Worm (Caenorhabditis elegans) whole organism, L1 larva: Measurements from ENCODE around the gene H40L08.3.
A peak's percentile ranks its signal among the peaks of the same experiment; 100 is the strongest.

Source experiments
- C16A3.4 ChIP-seq: fragments of 150-350 bp; optimal IDR thresholded peaks from 2 replicates; lab custom pipeline; 2014; ENCODE audit warnings: missing biosample characterization, missing genetic modification characterization
- C34B4.2 ChIP-seq: sonication (generic microtip); optimal IDR thresholded peaks from 2 replicates; lab custom pipeline; 2017; ENCODE audit warnings: mild to moderate bottlenecking, missing genetic modification characterization, missing compliant biosample characterization
- Y116A8C.19 ChIP-seq: sonication (generic microtip); optimal IDR thresholded peaks from 2 replicates; lab custom pipeline; 2016; ENCODE audit warnings: missing compliant biosample characterization, missing genetic modification characterization, borderline replicate concordance
- blmp-1 ChIP-seq: fragments of 150-350 bp; optimal IDR thresholded peaks from 2 replicates; lab custom pipeline; 2014; ENCODE audit warnings: missing biosample characterization, missing genetic modification characterization
- ceh-82 ChIP-seq, 3 experiments: fragments of 150-350 bp in 1 of 3; sonication (generic microtip) in 2 of 3; optimal IDR thresholded peaks; 2 replicates each; lab custom pipeline; 2014 to 2017; ENCODE audit warnings: missing biosample characterization in 3 of 3, missing genetic modification characterization in 3 of 3
- efl-1 ChIP-seq, 4 experiments: fragments of 150-350 bp; optimal IDR thresholded peaks in 3 of 4; peaks in 1 of 4; 1 replicate in 1 of 4; 2 replicates in 3 of 4; lab custom pipeline; 2014; ENCODE audit warnings: missing biosample characterization in 2 of 4, missing genetic modification characterization in 2 of 4, missing genetic modification reagents in 2 of 4
- egl-13 ChIP-seq: sonication (generic microtip); optimal IDR thresholded peaks from 2 replicates; lab custom pipeline; 2016; ENCODE audit warnings: missing genotype, missing genetic modification reagents, missing genetic modification characterization, missing compliant biosample characterization
- elt-2 ChIP-seq: sonication (generic microtip); optimal IDR thresholded peaks from 2 replicates; lab custom pipeline; 2016; ENCODE audit warnings: missing genetic modification characterization, mild to moderate bottlenecking, inconsistent platforms, missing compliant biosample characterization, missing genetic modification reagents
- elt-3 ChIP-seq, 6 experiments: fragments of 150-350 bp in 1 of 6; sonication (generic microtip); optimal IDR thresholded peaks; 2 replicates each; lab custom pipeline; 2017 to 2018; ENCODE audit warnings: missing biosample characterization in 6 of 6, missing genetic modification characterization in 6 of 6, inconsistent platforms in 1 of 6
- fkh-8 ChIP-seq: sonication (generic microtip); optimal IDR thresholded peaks from 2 replicates; lab custom pipeline; 2016; ENCODE audit warnings: mild to moderate bottlenecking, missing genetic modification characterization, missing compliant biosample characterization
- fos-1 ChIP-seq: fragments of 150-350 bp; optimal IDR thresholded peaks from 2 replicates; lab custom pipeline; 2014; ENCODE audit warnings: missing biosample characterization, missing genetic modification characterization
- hlh-17 ChIP-seq: fragments of 200-800 bp; sonication (Bioruptor generic); optimal IDR thresholded peaks from 2 replicates; lab custom pipeline; 2018; ENCODE audit warnings: missing genetic modification characterization, mild to moderate bottlenecking, missing compliant biosample characterization, moderate library complexity, borderline replicate concordance
- isw-1 ChIP-seq: fragments of 200-800 bp; sonication (Bioruptor generic); IDR thresholded peaks from 2 replicates; pipeline ENCODE4 v1.3.6; 2022; ENCODE audit warnings: missing genetic modification characterization, missing compliant biosample characterization
- jun-1 ChIP-seq: fragments of 150-350 bp; optimal IDR thresholded peaks from 2 replicates; lab custom pipeline; 2014; ENCODE audit warnings: missing biosample characterization, missing genetic modification reagents, missing genetic modification characterization
- lin-14 ChIP-seq: fragments of 200-800 bp; sonication (Bioruptor generic); optimal IDR thresholded peaks from 2 replicates; lab custom pipeline; 2018; ENCODE audit warnings: mild to moderate bottlenecking, missing genetic modification characterization, moderate library complexity, missing compliant biosample characterization
- lin-39 ChIP-seq: fragments of 150-350 bp; optimal IDR thresholded peaks from 2 replicates; lab custom pipeline; 2014; ENCODE audit warnings: missing biosample characterization, missing genetic modification reagents, missing genetic modification characterization
- lir-3 ChIP-seq: sonication (generic microtip); optimal IDR thresholded peaks from 2 replicates; lab custom pipeline; 2016; ENCODE audit warnings: mild to moderate bottlenecking, missing genetic modification characterization, moderate library complexity, missing compliant biosample characterization; ENCODE audit not compliant: poor library complexity
- mep-1 ChIP-seq: fragments of 150-350 bp; optimal IDR thresholded peaks from 2 replicates; lab custom pipeline; 2014; ENCODE audit warnings: missing biosample characterization, missing genetic modification characterization
- nhr-11 ChIP-seq: fragments of 150-350 bp; optimal IDR thresholded peaks from 2 replicates; lab custom pipeline; 2014; ENCODE audit warnings: missing biosample characterization, missing genetic modification characterization
- nhr-20 ChIP-seq: sonication (generic microtip); optimal IDR thresholded peaks from 2 replicates; lab custom pipeline; 2016; ENCODE audit warnings: mild to moderate bottlenecking, missing genetic modification characterization, missing compliant biosample characterization
- nhr-237 ChIP-seq: fragments of 150-350 bp; optimal IDR thresholded peaks from 2 replicates; lab custom pipeline; 2014; ENCODE audit warnings: missing biosample characterization, missing genetic modification characterization
- nhr-28 ChIP-seq: fragments of 150-350 bp; optimal IDR thresholded peaks from 2 replicates; lab custom pipeline; 2014; ENCODE audit warnings: missing biosample characterization, missing genetic modification characterization
- nhr-47 ChIP-seq: sonication (generic microtip); optimal IDR thresholded peaks from 2 replicates; lab custom pipeline; 2016; ENCODE audit warnings: mild to moderate bottlenecking, missing genetic modification characterization, moderate library complexity, missing compliant biosample characterization
- nhr-71 ChIP-seq: sonication (generic microtip); optimal IDR thresholded peaks from 2 replicates; lab custom pipeline; 2016; ENCODE audit warnings: mild to moderate bottlenecking, missing genetic modification characterization, moderate library complexity, missing compliant biosample characterization
- nhr-85 ChIP-seq: sonication (generic microtip); peaks from one replicate; lab custom pipeline; 2016; ENCODE audit warnings: missing genetic modification characterization, inconsistent platforms, missing compliant biosample characterization
- pax-3 ChIP-seq: fragments of 200-800 bp; sonication (Bioruptor generic); optimal IDR thresholded peaks from 2 replicates; lab custom pipeline; 2018; ENCODE audit warnings: mild to moderate bottlenecking, missing genetic modification characterization, moderate library complexity, missing compliant biosample characterization
- pqm-1 ChIP-seq: sonication (generic microtip); optimal IDR thresholded peaks from 3 replicates; lab custom pipeline; 2017; ENCODE audit warnings: missing biosample characterization, missing genetic modification characterization
- rnt-1 ChIP-seq: sonication (generic microtip); optimal IDR thresholded peaks from 2 replicates; lab custom pipeline; 2016; ENCODE audit warnings: mild to moderate bottlenecking, missing genetic modification characterization, moderate library complexity, missing compliant biosample characterization
- skn-1 ChIP-seq: fragments of 150-350 bp; optimal IDR thresholded peaks from 2 replicates; lab custom pipeline; 2014; ENCODE audit warnings: missing biosample characterization, missing genetic modification characterization
- sptf-1 ChIP-seq: fragments of 150-350 bp; optimal IDR thresholded peaks from 2 replicates; lab custom pipeline; 2014; ENCODE audit warnings: missing biosample characterization, missing genetic modification characterization
- swsn-7 ChIP-seq: sonication (generic microtip); optimal IDR thresholded peaks from 2 replicates; lab custom pipeline; 2016; ENCODE audit warnings: missing genetic modification characterization, missing compliant biosample characterization
- tbx-2 ChIP-seq: sonication (generic microtip); optimal IDR thresholded peaks from 2 replicates; lab custom pipeline; 2016; ENCODE audit warnings: missing genetic modification characterization, missing compliant biosample characterization
- tlp-1 ChIP-seq: fragments of 150-350 bp; optimal IDR thresholded peaks from 2 replicates; lab custom pipeline; 2014; ENCODE audit warnings: missing biosample characterization, missing genetic modification characterization
- unc-86 ChIP-seq: sonication (generic microtip); optimal IDR thresholded peaks from 2 replicates; lab custom pipeline; 2016; ENCODE audit warnings: missing genetic modification characterization, missing compliant biosample characterization
- unc-98 ChIP-seq: fragments of 200-800 bp; sonication (Bioruptor generic); IDR thresholded peaks from 2 replicates; pipeline ENCODE4 v1.3.6; 2022; ENCODE audit warnings: missing genetic modification characterization, missing compliant biosample characterization
- xbp-1 ChIP-seq: sonication (generic microtip); optimal IDR thresholded peaks from 2 replicates; lab custom pipeline; 2016; ENCODE audit warnings: missing genetic modification characterization, missing compliant biosample characterization
- zip-4 ChIP-seq: fragments of 200-800 bp; sonication (Bioruptor generic); optimal IDR thresholded peaks from 2 replicates; lab custom pipeline; 2018; ENCODE audit warnings: mild to moderate bottlenecking, missing genetic modification characterization, moderate library complexity, missing compliant biosample characterization

H40L08.3 gene

DNA sequence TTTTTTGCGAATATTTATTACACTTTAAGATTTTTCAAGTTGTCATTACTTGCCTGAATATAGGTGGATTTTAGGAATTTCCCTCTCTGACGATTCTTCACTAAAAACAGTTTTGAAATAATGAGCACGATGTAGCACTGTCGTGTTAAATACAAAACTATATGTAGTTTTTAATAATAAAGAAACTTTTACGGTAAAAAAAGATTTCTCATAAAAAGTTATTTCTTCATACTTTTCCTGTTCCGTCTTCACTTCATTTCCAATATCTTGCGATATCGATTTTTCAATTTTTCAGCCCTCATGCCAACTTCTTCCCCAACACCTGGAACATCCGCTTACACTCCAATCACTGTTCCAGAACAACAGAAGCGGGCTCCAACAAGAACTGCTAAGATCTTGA, 23.5 kb downstream of the H40L08.3 start, which contains the start of gene H03G16.6:
Gene H03G16.6, plus strand, starts transcription at position 301 of the 400 bp plus-strand sequence.
- TF ChIP-seq elt-3 (tag; optimal IDR thresholded peaks at IDR 0.05; lab: Kevin White, UChicago) (no peak), tbx-2 (no peak), Y116A8C.19 (tag; lab: Kevin White, UChicago) (no peak), swsn-7 (tag; lab: Kevin White, UChicago) (no peak), nhr-237 (tag; lab: Kevin White, UChicago) (no peak), unc-86 (tag; lab: Kevin White, UChicago) (no peak), jun-1 (no peak), fkh-8 (tag; lab: Kevin White, UChicago) (no peak)

DNA sequence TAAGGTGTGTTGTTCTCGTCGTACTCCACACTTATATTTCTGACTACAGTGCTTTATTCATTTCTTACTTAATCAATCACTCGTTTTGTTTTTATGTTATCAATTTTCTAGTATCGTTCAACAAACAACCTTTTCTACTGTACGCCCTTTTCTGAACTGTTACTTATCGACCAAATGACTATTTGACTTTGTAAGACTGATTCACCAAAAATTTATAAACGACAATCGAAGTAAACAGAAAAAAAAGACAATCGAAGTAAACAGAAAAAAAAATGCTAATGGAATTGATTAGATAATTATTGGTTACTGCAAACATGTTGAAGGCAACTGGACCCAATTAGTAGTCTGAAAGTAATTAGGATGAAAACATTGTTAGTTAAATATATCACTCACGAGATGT, 25.9 kb downstream of the H40L08.3 start:
- TF ChIP-seq tlp-1 (tag; lab: Kevin White, UChicago) (no peak), ceh-82 (tag; optimal IDR thresholded peaks at IDR 0.05; lab: Kevin White, UChicago) (no peak), unc-98 (GFP tag; lab: Robert Waterston, UW) (no peak), nhr-47 (tag; lab: Kevin White, UChicago) (no peak), nhr-11 (tag; lab: Kevin White, UChicago) (no peak), sptf-1 (no peak), elt-2 (tag; lab: Kevin White, UChicago) (no peak), egl-13 (tag; lab: Kevin White, UChicago) (no peak), pax-3 (no peak)
- TF ChIP-seq, all 84 proteins: peak for 0

- TF ChIP-seq jun-1, result no peak
- TF ChIP-seq zip-4 (GFP tag; lab: Kevin White, UChicago), result no peak
- TF ChIP-seq C34B4.2 (tag; lab: Kevin White, UChicago), result no peak
- TF ChIP-seq C16A3.4 (tag; lab: Kevin White, UChicago), result no peak
- TF ChIP-seq, all 84 proteins: peak for 0
These were observed 28.4 kb downstream of the H40L08.3 start for ce11 chrX:15047541-15047940.

DNA sequence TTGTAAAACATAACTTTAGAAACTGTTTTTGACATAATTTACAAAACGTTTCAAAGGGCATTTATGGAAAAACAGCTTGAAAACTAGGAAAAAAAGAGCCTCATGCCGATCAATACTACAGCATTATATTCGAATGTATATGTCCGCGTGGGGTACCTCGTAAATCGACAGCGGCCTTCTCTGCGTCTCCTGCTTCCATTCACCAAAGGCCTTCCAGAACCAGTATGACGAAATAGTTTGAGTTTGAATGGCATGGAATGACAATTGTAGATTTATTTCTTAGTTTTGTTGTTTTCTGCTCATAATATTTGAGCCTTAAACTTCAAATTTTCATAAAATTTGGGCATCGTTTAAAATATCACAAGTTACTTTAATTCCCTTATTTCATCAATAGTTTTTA, 30.5 kb downstream of the H40L08.3 start:
- TF ChIP-seq pqm-1 (no peak), elt-3 (tag; optimal IDR thresholded peaks at IDR 0.05; lab: Kevin White, UChicago) (no peak), nhr-28 (tag; lab: Kevin White, UChicago) (no peak), fkh-8 (tag; lab: Kevin White, UChicago) (no peak), nhr-71 (tag; lab: Kevin White, UChicago) (peak; percentile 15), rnt-1 (peak; percentile 9), ceh-82 (tag; optimal IDR thresholded peaks at IDR 0.05; lab: Kevin White, UChicago) (peak in 1 of 3 experiments; percentile 1), zip-4 (GFP tag; lab: Kevin White, UChicago) (peak; percentile 13), skn-1 (tag; lab: Kevin White, UChicago) (peak; percentile 49), mep-1 (peak; percentile 1), hlh-17 (GFP tag; lab: Kevin White, UChicago) (no peak), lin-14 (peak; percentile 47)

DNA sequence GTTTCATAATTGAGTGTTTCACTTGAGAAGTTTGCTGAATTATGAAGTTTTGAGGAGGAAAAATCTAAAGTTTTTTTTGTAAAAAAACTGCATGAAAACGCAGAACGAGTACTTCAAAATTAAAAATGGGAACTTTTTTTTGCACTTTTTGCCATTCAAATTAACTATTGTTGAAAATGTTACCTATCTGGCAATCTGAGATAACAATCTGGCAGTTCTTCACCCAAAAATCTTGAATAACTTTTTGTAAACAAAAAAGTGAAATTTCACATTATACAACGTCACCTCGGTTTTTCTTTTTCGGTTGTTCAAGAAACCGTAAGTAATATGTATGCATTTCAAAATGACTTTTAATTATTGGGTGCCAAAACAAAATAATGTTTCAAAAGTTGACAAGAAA, 33.3 kb downstream of the H40L08.3 start:
- TF ChIP-seq xbp-1 (tag; lab: Kevin White, UChicago), result no peak
- no peak for TF ChIP-seq pax-3
- peak; percentile 31 for TF ChIP-seq lin-14
- no peak for TF ChIP-seq isw-1 (GFP tag; lab: Robert Waterston, UW)
- peak; percentile 23 for TF ChIP-seq blmp-1 (tag; lab: Kevin White, UChicago)
- TF ChIP-seq fos-1 (tag; lab: Kevin White, UChicago), result no peak
- TF ChIP-seq nhr-85 (tag; lab: Kevin White, UChicago), result peak; percentile 64

ce11 chrX:15041340-15041739, 34.6 kb downstream of the H40L08.3 start:
- TF ChIP-seq elt-3 (tag; optimal IDR thresholded peaks at IDR 0.05; lab: Kevin White, UChicago) (no peak), blmp-1 (tag; lab: Kevin White, UChicago) (no peak), ceh-82 (tag; optimal IDR thresholded peaks at IDR 0.05; lab: Kevin White, UChicago) (no peak), lin-39 (tag; lab: Kevin White, UChicago) (no peak), efl-1 (optimal IDR thresholded peaks at IDR 0.05; lab: Kevin White, UChicago) (no peak), efl-1 (GFP tag; optimal IDR thresholded peaks at IDR 0.05 in 1 of 2; lab: Kevin White, UChicago) (no peak), lir-3 (tag; lab: Kevin White, UChicago) (no peak), nhr-20 (no peak), fkh-8 (tag; lab: Kevin White, UChicago) (peak; percentile 9)
